Fruit fly (Drosophila melanogaster) whole organism, embryonic: ENCODE measurements around the gene St2.
A peak's percentile ranks its signal among the peaks of the same experiment; 100 is the strongest.

Experiments used
- Atf3 ChIP-seq: fragments of 200-800 bp; sonication (Bioruptor generic); optimal IDR thresholded peaks from 3 replicates; lab custom pipeline; 2016; ENCODE audit warnings: missing biosample characterization, missing genetic modification characterization
- BtbVII ChIP-seq: fragments of 200-800 bp; sonication (Bioruptor generic); optimal IDR thresholded peaks from 3 replicates; lab custom pipeline; 2017; ENCODE audit warnings: missing biosample characterization, mild to moderate bottlenecking, missing genetic modification characterization
- C15 ChIP-seq: fragments of 200-800 bp; sonication (Bioruptor generic); IDR thresholded peaks from 3 replicates; pipeline ENCODE4 v1.3.6; 2022; ENCODE audit warnings: missing biosample characterization, missing genetic modification characterization
- CG1024 ChIP-seq: fragments of 200-800 bp; sonication (Bioruptor generic); IDR thresholded peaks from 2 replicates; pipeline ENCODE4 v1.3.6; 2022; ENCODE audit warnings: missing biosample characterization, missing genetic modification characterization
- CG10543 ChIP-seq: fragments of 200-800 bp; sonication (Bioruptor generic); optimal IDR thresholded peaks from 3 replicates; lab custom pipeline; 2017; ENCODE audit warnings: missing biosample characterization, mild to moderate bottlenecking, missing genetic modification characterization, moderate library complexity
- CG10654 ChIP-seq: fragments of 200-800 bp; sonication (Bioruptor generic); optimal IDR thresholded peaks from 2 replicates; lab custom pipeline; 2016; ENCODE audit warnings: missing biosample characterization, missing genetic modification characterization
- CG11504 ChIP-seq: fragments of 200-800 bp; sonication (Bioruptor generic); optimal IDR thresholded peaks from 3 replicates; lab custom pipeline; 2019; ENCODE audit warnings: missing biosample characterization, mild to moderate bottlenecking, missing genetic modification characterization, moderate library complexity
- CG13123 ChIP-seq: fragments of 200-800 bp; sonication (Bioruptor generic); optimal IDR thresholded peaks from 2 replicates; lab custom pipeline; 2016; ENCODE audit warnings: missing biosample characterization, missing genetic modification characterization
- CG14710 ChIP-seq: fragments of 200-800 bp; sonication (Bioruptor generic); optimal IDR thresholded peaks from 3 replicates; lab custom pipeline; 2019; ENCODE audit warnings: missing biosample characterization, mild to moderate bottlenecking, missing genetic modification characterization, moderate library complexity
- CG16815 ChIP-seq: fragments of 200-800 bp; sonication (Bioruptor generic); optimal IDR thresholded peaks from 3 replicates; lab custom pipeline; 2017; ENCODE audit warnings: missing biosample characterization, mild to moderate bottlenecking, missing genetic modification characterization
- CG17568 ChIP-seq: fragments of 200-800 bp; sonication (Bioruptor generic); optimal IDR thresholded peaks from 2 replicates; lab custom pipeline; 2018; ENCODE audit warnings: missing biosample characterization, mild to moderate bottlenecking, missing genetic modification characterization, moderate library complexity
- CG2199 ChIP-seq: fragments of 200-800 bp; sonication (Bioruptor generic); IDR thresholded peaks from 3 replicates; pipeline ENCODE4 v1.3.6; 2022; ENCODE audit warnings: missing biosample characterization, missing genetic modification characterization
- CG2202 ChIP-seq: fragments of 200-800 bp; sonication (Bioruptor generic); optimal IDR thresholded peaks from 2 replicates; lab custom pipeline; 2018; ENCODE audit warnings: missing biosample characterization, mild to moderate bottlenecking, missing genetic modification characterization
- CG30403 ChIP-seq: fragments of 200-800 bp; sonication (Bioruptor generic); optimal IDR thresholded peaks from 3 replicates; lab custom pipeline; 2016; ENCODE audit warnings: missing biosample characterization, missing genetic modification characterization
- CG30431 ChIP-seq: fragments of 200-800 bp; sonication (Bioruptor generic); optimal IDR thresholded peaks from 2 replicates; lab custom pipeline; 2017; ENCODE audit warnings: missing biosample characterization, missing genetic modification characterization
- CG42726 ChIP-seq: fragments of 200-800 bp; sonication (Bioruptor generic); IDR thresholded peaks from 2 replicates; pipeline ENCODE4 v1.3.6; 2022; ENCODE audit warnings: missing biosample characterization, missing genetic modification characterization; ENCODE audit not compliant: partially characterized antibody
- CG4282 ChIP-seq: fragments of 200-800 bp; sonication (Bioruptor generic); optimal IDR thresholded peaks from 2 replicates; lab custom pipeline; 2016; ENCODE audit warnings: missing biosample characterization, missing genetic modification characterization
- CG7372 ChIP-seq: fragments of 200-800 bp; sonication (Bioruptor generic); IDR thresholded peaks from 2 replicates; pipeline ENCODE4 v1.3.6; 2022; ENCODE audit warnings: missing biosample characterization, missing genetic modification characterization
- CG7987 ChIP-seq: fragments of 200-800 bp; sonication (Bioruptor generic); optimal IDR thresholded peaks from 2 replicates; lab custom pipeline; 2018; ENCODE audit warnings: missing biosample characterization, mild to moderate bottlenecking, missing genetic modification characterization, moderate library complexity
- Camta ChIP-seq: fragments of 200-800 bp; sonication (Bioruptor generic); optimal IDR thresholded peaks from 2 replicates; lab custom pipeline; 2016; ENCODE audit warnings: missing biosample characterization, missing genetic modification characterization
- Deaf1 ChIP-seq: fragments of 200-800 bp; optimal IDR thresholded peaks from 3 replicates; lab custom pipeline; 2019; ENCODE audit warnings: missing biosample characterization, mild to moderate bottlenecking, missing genetic modification characterization, moderate library complexity
- Dfd ChIP-seq, 2 experiments: fragments of >200 bp; optimal IDR thresholded peaks; 2 replicates each; lab custom pipeline; 2017; ENCODE audit warnings: missing biosample characterization in 2 of 2, missing genetic modification characterization in 2 of 2
- ERR ChIP-seq: fragments of 200-800 bp; sonication (Bioruptor generic); optimal IDR thresholded peaks from 2 replicates; lab custom pipeline; 2016; ENCODE audit warnings: missing biosample characterization, missing genetic modification characterization
- Fer2 ChIP-seq: fragments of 200-800 bp; sonication (Bioruptor generic); optimal IDR thresholded peaks from 2 replicates; lab custom pipeline; 2018; ENCODE audit warnings: missing biosample characterization, mild to moderate bottlenecking, missing genetic modification characterization, moderate library complexity
- Hmr ChIP-seq: fragments of 200-800 bp; sonication (Bioruptor generic); optimal IDR thresholded peaks from 3 replicates; lab custom pipeline; 2017; ENCODE audit warnings: mild to moderate bottlenecking, missing biosample characterization, missing genetic modification reagents, missing genetic modification characterization
- Hsf ChIP-seq: fragments of 200-800 bp; sonication (Bioruptor generic); optimal IDR thresholded peaks from 3 replicates; lab custom pipeline; 2016; ENCODE audit warnings: missing biosample characterization, missing genetic modification characterization
- Myb ChIP-seq: fragments of 200-800 bp; sonication (Bioruptor generic); optimal IDR thresholded peaks from 2 replicates; lab custom pipeline; 2016; ENCODE audit warnings: missing biosample characterization, missing genetic modification characterization
- NC2β ChIP-seq: fragments of 200-800 bp; sonication (Bioruptor generic); optimal IDR thresholded peaks from 2 replicates; lab custom pipeline; 2016; ENCODE audit warnings: missing biosample characterization, missing genetic modification characterization
- Poxn ChIP-seq: fragments of 200-800 bp; sonication (Bioruptor generic); IDR thresholded peaks from 2 replicates; pipeline ENCODE4 v1.3.6; 2022; ENCODE audit warnings: missing biosample characterization, missing genetic modification characterization
- Sry-β ChIP-seq: fragments of 200-800 bp; sonication (Bioruptor generic); optimal IDR thresholded peaks from 2 replicates; lab custom pipeline; 2018; ENCODE audit warnings: missing biosample characterization, mild to moderate bottlenecking, missing genetic modification characterization, moderate library complexity
- Stat92E ChIP-seq, 3 experiments: fragments of >200 bp in 2 of 3; fragments of 200-800 bp in 1 of 3; sonication (Bioruptor generic) in 1 of 3; optimal IDR thresholded peaks; 2 replicates each; lab custom pipeline; 2017 to 2019; ENCODE audit warnings: missing biosample characterization in 3 of 3, missing genetic modification characterization in 3 of 3, mild to moderate bottlenecking in 1 of 3, moderate library complexity in 1 of 3
- ac ChIP-seq: fragments of 200-800 bp; sonication (Bioruptor generic); optimal IDR thresholded peaks from 3 replicates; lab custom pipeline; 2017; ENCODE audit warnings: missing biosample characterization, mild to moderate bottlenecking, missing genetic modification characterization
- ara ChIP-seq: fragments of 200-800 bp; sonication (Bioruptor generic); IDR thresholded peaks from 2 replicates; pipeline ENCODE4 v1.3.6; 2022; ENCODE audit warnings: missing biosample characterization, missing genetic modification characterization
- az2 ChIP-seq: fragments of 200-800 bp; sonication (Bioruptor generic); optimal IDR thresholded peaks from 3 replicates; lab custom pipeline; 2016; ENCODE audit warnings: missing biosample characterization, missing genetic modification characterization
- btn ChIP-seq: fragments of 200-800 bp; sonication (Bioruptor generic); optimal IDR thresholded peaks from 2 replicates; lab custom pipeline; 2016; ENCODE audit warnings: missing biosample characterization, missing genetic modification characterization
- cad ChIP-seq: fragments of >200 bp; optimal IDR thresholded peaks from 2 replicates; lab custom pipeline; 2017; ENCODE audit warnings: missing biosample characterization, missing genetic modification characterization
- cato ChIP-seq: fragments of 200-800 bp; sonication (Bioruptor generic); optimal IDR thresholded peaks from 2 replicates; lab custom pipeline; 2016; ENCODE audit warnings: missing biosample characterization, missing genetic modification characterization, borderline replicate concordance
- grn ChIP-seq: fragments of 200-800 bp; sonication (Bioruptor generic); optimal IDR thresholded peaks from 3 replicates; lab custom pipeline; 2017; ENCODE audit warnings: missing biosample characterization, missing genetic modification characterization
- gt ChIP-seq: fragments of 200-800 bp; sonication (Bioruptor generic); IDR thresholded peaks from 2 replicates; pipeline ENCODE4 v1.3.6; 2022; ENCODE audit warnings: missing biosample characterization, missing genetic modification characterization
- hth ChIP-seq: fragments of >200 bp; optimal IDR thresholded peaks from 2 replicates; lab custom pipeline; 2017; ENCODE audit warnings: inconsistent platforms
- nerfin-2 ChIP-seq: fragments of 200-800 bp; sonication (Bioruptor generic); IDR thresholded peaks from 2 replicates; pipeline ENCODE4 v1.3.6; 2022; ENCODE audit warnings: missing biosample characterization, missing genetic modification characterization; ENCODE audit not compliant: partially characterized antibody
- nom ChIP-seq: fragments of 200-800 bp; sonication (Bioruptor generic); optimal IDR thresholded peaks from 2 replicates; lab custom pipeline; 2017; ENCODE audit warnings: missing biosample characterization, missing genetic modification characterization, mild to moderate bottlenecking, moderate library complexity, missing genetic modification reagents
- peb ChIP-seq: fragments of 200-800 bp; sonication (Bioruptor generic); IDR thresholded peaks from 2 replicates; pipeline ENCODE4 v1.3.6; 2022; ENCODE audit warnings: missing biosample characterization, missing genetic modification characterization
- pfk ChIP-seq: fragments of 200-800 bp; sonication (Bioruptor generic); optimal IDR thresholded peaks from 2 replicates; lab custom pipeline; 2018; ENCODE audit warnings: missing biosample characterization, mild to moderate bottlenecking, missing genetic modification characterization, moderate library complexity
- phol ChIP-seq: fragments of 200-800 bp; sonication (Bioruptor generic); optimal IDR thresholded peaks from 3 replicates; lab custom pipeline; 2018; ENCODE audit warnings: missing biosample characterization, mild to moderate bottlenecking, missing genetic modification characterization, moderate library complexity
- sens ChIP-seq: fragments of 200-800 bp; sonication (Bioruptor generic); peaks from one replicate; lab custom pipeline; 2016; ENCODE audit warnings: missing biosample characterization, missing genetic modification characterization
- stc ChIP-seq: fragments of 200-800 bp; sonication (Bioruptor generic); IDR thresholded peaks from 2 replicates; pipeline ENCODE4 v1.3.6; 2022; ENCODE audit warnings: missing biosample characterization, missing genetic modification characterization
- trh ChIP-seq: fragments of 200-800 bp; sonication (Bioruptor generic); optimal IDR thresholded peaks from 2 replicates; lab custom pipeline; 2016; ENCODE audit warnings: missing biosample characterization, missing genetic modification characterization
- vfl ChIP-seq: fragments of 200-800 bp; sonication (Bioruptor generic); optimal IDR thresholded peaks from 2 replicates; lab custom pipeline; 2016; ENCODE audit warnings: missing biosample characterization, missing genetic modification characterization
- zen2 ChIP-seq: fragments of 200-800 bp; sonication (Bioruptor generic); IDR thresholded peaks from 3 replicates; pipeline ENCODE4 v1.3.6; 2022; ENCODE audit warnings: missing biosample characterization, missing genetic modification characterization; ENCODE audit not compliant: partially characterized antibody

The St2 gene

DNA sequence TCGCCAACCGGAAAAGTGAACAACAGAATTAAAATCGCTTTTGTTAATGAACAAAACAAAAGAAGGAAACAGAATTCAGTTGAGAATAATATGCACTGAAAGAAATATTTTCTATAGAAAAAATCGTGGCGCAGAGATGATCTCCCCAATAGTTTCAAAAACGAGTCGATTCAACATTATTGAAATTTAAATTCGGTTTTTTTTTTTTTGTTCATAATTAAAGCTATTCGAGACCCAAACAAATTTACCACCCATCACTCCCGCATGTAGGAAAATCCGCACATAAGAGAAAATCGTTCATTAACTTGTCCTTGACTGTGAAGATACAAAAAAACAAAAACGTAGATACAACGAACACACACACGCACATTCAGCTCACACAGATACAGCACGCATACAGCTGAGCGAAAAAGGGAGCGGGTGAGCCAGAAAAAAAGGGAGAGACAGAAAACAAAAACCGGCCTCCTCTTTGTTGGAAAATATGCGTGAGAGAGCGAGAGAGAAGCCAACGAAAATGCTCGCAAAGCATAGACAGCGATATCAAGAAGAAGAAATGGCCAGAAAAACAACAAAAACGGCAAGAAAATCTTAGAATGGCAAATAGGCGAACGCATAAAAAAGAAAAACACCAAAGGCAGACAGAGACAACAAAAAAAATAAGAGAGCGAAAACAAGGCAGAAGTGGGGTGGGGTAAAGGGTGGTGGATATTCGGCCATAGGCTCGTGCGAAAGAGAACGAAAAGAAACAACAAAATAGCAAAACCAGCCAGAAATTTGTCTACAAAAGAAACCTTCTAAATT, 31.4 kb upstream of the St2 start (continued):
- TF ChIP-seq CG11504 (peak; percentile 42), ac (GFP tag; lab: Kevin White, UChicago) (no peak), CG14710 (no peak), grn (GFP tag; lab: Kevin White, UChicago) (no peak), CG1024 (GFP tag; lab: Robert Waterston, UW) (no peak), cad (GFP tag; lab: Kevin White, UChicago) (no peak), CG42726 (GFP tag; lab: Robert Waterston, UW) (0 out of 2 replicates have a peak, but pooled peaks have one; percentile 16), stc (GFP tag; lab: Robert Waterston, UW) (peak; percentile 36; the same call in 1 of the 2 replicates), az2 (GFP tag; lab: Kevin White, UChicago) (peak; percentile 16), btn (GFP tag; lab: Kevin White, UChicago) (no peak), Hmr (GFP tag; lab: Kevin White, UChicago) (peak; percentile 65), CG17568 (GFP tag; lab: Kevin White, UChicago) (peak; percentile 11), nom (GFP tag; lab: Kevin White, UChicago) (peak; percentile 78), CG30431 (no peak), Deaf1 (tag; lab: Kevin White, UChicago) (peak; percentile 54), trh (GFP tag; lab: Kevin White, UChicago) (no peak), Stat92E (GFP tag; optimal IDR thresholded peaks at IDR 0.05; lab: Kevin White, UChicago) (no peak), CG2202 (tag; lab: Kevin White, UChicago) (no peak), CG7987 (no peak), Atf3 (GFP tag; lab: Kevin White, UChicago) (no peak), CG10654 (GFP tag; lab: Kevin White, UChicago) (no peak), ara (GFP tag; lab: Robert Waterston, UW) (no peak), pfk (GFP tag; lab: Kevin White, UChicago) (peak; percentile 60), CG30403 (peak; percentile 43), Sry-β (GFP tag; lab: Kevin White, UChicago) (no peak), ERR (GFP tag; lab: Kevin White, UChicago) (no peak), zen2 (no peak), vfl (GFP tag; lab: Kevin White, UChicago) (no peak), BtbVII (GFP tag; lab: Kevin White, UChicago) (no peak), gt (no peak), peb (GFP tag; lab: Robert Waterston, UW) (no peak), Dfd (GFP tag; optimal IDR thresholded peaks at IDR 0.05; lab: Kevin White, UChicago) (no peak), CG2199 (no peak), sens (GFP tag; lab: Kevin White, UChicago) (peak; percentile 80), Myb (peak; percentile 12), CG4282 (GFP tag; lab: Kevin White, UChicago) (no peak), Hsf (GFP tag; lab: Kevin White, UChicago) (peak; percentile 48), CG16815 (no peak), Fer2 (no peak), nerfin-2 (no peak), cato (GFP tag; lab: Kevin White, UChicago) (no peak), CG13123 (GFP tag; lab: Kevin White, UChicago) (no peak), CG7372 (GFP tag; lab: Robert Waterston, UW) (no peak), C15 (no peak), Poxn (GFP tag; lab: Robert Waterston, UW) (no peak), CG10543 (GFP tag; lab: Kevin White, UChicago) (no peak), phol (no peak), hth (lab: Kevin White, UChicago) (no peak), Camta (GFP tag; lab: Kevin White, UChicago) (peak; percentile 49), NC2β (GFP tag; lab: Kevin White, UChicago) (no peak)
